Worm (Caenorhabditis elegans): ENCODE measurements around the gene F15E6.4.

F15E6.4 gene

ce11 chrIV:4326445-4326844 lies 35.2 kb downstream of the F15E6.4 start, which contains the start of gene trpl-2:
Gene trpl-2 (plus strand): TSS chrIV:4326654.
- no peak for TF ChIP-seq fkh-10 (GFP tag; optimal IDR thresholded peaks at IDR 0.05)

- TF ChIP-seq lin-11 (tag; optimal IDR thresholded peaks at IDR 0.05) (no peak), pat-9 (tag; optimal IDR thresholded peaks at IDR 0.05) (no peak)
Observed at ce11 chrIV:4336139-4336851, 45.0 kb downstream of the F15E6.4 start, which contains the start of the genes W03B1.3 and oac-51. Gene W03B1.3 (minus strand): TSS chrIV:4336239. Gene oac-51 (plus strand): TSS chrIV:4336801.

- TF ChIP-seq F13H6.1 (tag; optimal IDR thresholded peaks at IDR 0.05), result no peak
- no peak for TF ChIP-seq lim-6 (tag; optimal IDR thresholded peaks at IDR 0.05)
- no peak for TF ChIP-seq lin-11 (tag; optimal IDR thresholded peaks at IDR 0.05)
- no peak for TF ChIP-seq C08G9.2 (tag; optimal IDR thresholded peaks at IDR 0.05)
Observed at ce11 chrIV:4338217-4338616, 46.9 kb downstream of the F15E6.4 start.

Measured in whole organism, late embryonic.